Fruit fly (Drosophila melanogaster): Measurements from ENCODE around the gene smp-30.

smp-30 gene

dm6 chr3R:14714904-14715588 lies 36.0 kb downstream of the smp-30 start (continued):
- TF ChIP-seq nmo (GFP tag; optimal IDR thresholded peaks at IDR 0.05) (peak; percentile 55), CG4282 (GFP tag; optimal IDR thresholded peaks at IDR 0.05) (no peak), Nf-YB (GFP tag; optimal IDR thresholded peaks at IDR 0.05) (no peak), dmrt11E (tag; optimal IDR thresholded peaks at IDR 0.05) (peak; percentile 72), D19A (tag; optimal IDR thresholded peaks at IDR 0.05) (peak; percentile 43), salm (tag; optimal IDR thresholded peaks at IDR 0.05) (peak; percentile 36), Taf1 (GFP tag; IDR thresholded peaks at IDR 0.05) (no peak), pum (GFP tag; optimal IDR thresholded peaks at IDR 0.05) (peak; percentile 26), CG30403 (GFP tag; optimal IDR thresholded peaks at IDR 0.05) (peak; percentile 14), Med (GFP tag) (peak; percentile 84), CG9437 (GFP tag; optimal IDR thresholded peaks at IDR 0.05) (peak; percentile 25), CG3407 (GFP tag; optimal IDR thresholded peaks at IDR 0.05) (peak; percentile 29), crol (GFP tag; IDR thresholded peaks at IDR 0.05) (peak; percentile 98), ken (GFP tag; IDR thresholded peaks at IDR 0.05) (0 out of 3 replicates have a peak, but pooled peaks have one; percentile 34), lab (GFP tag; optimal IDR thresholded peaks at IDR 0.05) (peak; percentile 5), CG4820 (GFP tag; optimal IDR thresholded peaks at IDR 0.05) (peak; percentile 34), gsb (GFP tag; IDR thresholded peaks at IDR 0.05) (no peak), wdn (GFP tag; IDR thresholded peaks at IDR 0.05) (no peak), CG10321 (GFP tag; IDR thresholded peaks at IDR 0.05) (no peak), zen (tag; optimal IDR thresholded peaks at IDR 0.05) (peak; percentile 31), Lim3 (GFP tag; IDR thresholded peaks at IDR 0.05) (no peak), Blimp-1 (GFP tag; optimal IDR thresholded peaks at IDR 0.05) (peak; percentile 62), CG8281 (tag; optimal IDR thresholded peaks at IDR 0.05) (no peak), Neu2 (GFP tag; optimal IDR thresholded peaks at IDR 0.05; ENCODE audit: borderline replicate concordance) (no peak), CG10462 (GFP tag; optimal IDR thresholded peaks at IDR 0.05) (peak; percentile 20), sim (GFP tag; IDR thresholded peaks at IDR 0.05) (peak; percentile 32; the same call in 1 of the 2 replicates), Atf-2 (GFP tag; optimal IDR thresholded peaks at IDR 0.05) (peak; percentile 43), pfk (GFP tag; optimal IDR thresholded peaks at IDR 0.05) (no peak), CG2889 (GFP tag; IDR thresholded peaks at IDR 0.05) (no peak), CG12391 (tag; optimal IDR thresholded peaks at IDR 0.05) (peak; percentile 59), Xbp1 (GFP tag; optimal IDR thresholded peaks at IDR 0.05) (peak; percentile 34), Dp (GFP tag; optimal IDR thresholded peaks at IDR 0.05) (no peak), CG2202 (tag; optimal IDR thresholded peaks at IDR 0.05) (peak; percentile 42), ash1 (GFP tag; optimal IDR thresholded peaks at IDR 0.05) (no peak), CG7963 (GFP tag; IDR thresholded peaks at IDR 0.05; ENCODE audit: partially characterized antibody) (no peak), sens (GFP tag) (peak; percentile 90), CG14050 (GFP tag; IDR thresholded peaks at IDR 0.05) (no peak), cas (GFP tag; IDR thresholded peaks at IDR 0.05) (no peak), esg (GFP tag; conservative IDR thresholded peaks at IDR 0.05) (no peak), CG1603 (tag; optimal IDR thresholded peaks at IDR 0.05) (peak; percentile 77), CG4707 (GFP tag; optimal IDR thresholded peaks at IDR 0.05) (peak; percentile 37), nom (GFP tag; optimal IDR thresholded peaks at IDR 0.05) (peak; percentile 34), sc (optimal IDR thresholded peaks at IDR 0.05) (no peak), sc (GFP tag; optimal IDR thresholded peaks at IDR 0.05) (peak; percentile 51), Trl (optimal IDR thresholded peaks at IDR 0.05) (no peak), Trl (GFP tag; optimal IDR thresholded peaks at IDR 0.05) (no peak), ttk (GFP tag; IDR thresholded peaks at IDR 0.05) (0 out of 2 replicates have a peak, but pooled peaks have one; percentile 19), CG1529 (GFP tag; optimal IDR thresholded peaks at IDR 0.05) (peak; percentile 36), CG33557 (GFP tag; optimal IDR thresholded peaks at IDR 0.05) (peak; percentile 9), CG11456 (GFP tag; IDR thresholded peaks at IDR 0.05) (no peak), ind (GFP tag; optimal IDR thresholded peaks at IDR 0.05) (no peak)

Data from whole organism, embryonic.